Worm (Caenorhabditis elegans): ENCODE measurements around the gene nhr-35.

DNA sequence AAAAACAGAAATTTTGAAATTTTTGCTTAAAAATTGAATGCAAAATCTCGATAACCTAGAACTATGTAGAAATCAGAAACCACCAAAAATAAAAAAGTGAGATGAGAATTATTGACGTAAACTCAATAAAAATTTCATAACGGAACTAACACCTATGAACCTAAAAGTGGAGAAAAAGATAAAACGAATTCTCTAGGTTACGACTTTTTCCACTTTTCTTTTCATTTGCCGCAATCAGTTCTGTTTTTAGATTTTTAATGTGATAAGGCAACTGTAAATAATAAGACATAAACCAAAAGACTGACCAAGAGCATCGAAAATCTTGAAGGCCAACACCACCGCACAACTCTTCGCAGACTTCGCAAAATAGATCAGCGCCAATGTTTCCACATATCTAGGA lies 30.5 kb upstream of the nhr-35 start:
- TF ChIP-seq nhr-11 (tag; optimal IDR thresholded peaks at IDR 0.05) = no peak
- TF ChIP-seq lin-15B (tag; optimal IDR thresholded peaks at IDR 0.05) = no peak
- TF ChIP-seq nhr-71 (tag; optimal IDR thresholded peaks at IDR 0.05) = no peak
- TF ChIP-seq ceh-63 (GFP tag; optimal IDR thresholded peaks at IDR 0.05) = no peak
- TF ChIP-seq nhr-12 (tag; optimal IDR thresholded peaks at IDR 0.05) = no peak
- TF ChIP-seq nhr-76 (tag; optimal IDR thresholded peaks at IDR 0.05) = no peak
- no peak for TF ChIP-seq efl-1 (optimal IDR thresholded peaks at IDR 0.05)
- no peak for TF ChIP-seq efl-1 (GFP tag; optimal IDR thresholded peaks at IDR 0.05 in 1 of 2)
- TF ChIP-seq alr-1 (tag; optimal IDR thresholded peaks at IDR 0.05; ENCODE audit: borderline replicate concordance) = no peak
- TF ChIP-seq aly-2 (tag; optimal IDR thresholded peaks at IDR 0.05) = no peak
- no peak for TF ChIP-seq skn-1 (tag; optimal IDR thresholded peaks at IDR 0.05)
